Worm (Caenorhabditis elegans) whole organism, L1 larva: ENCODE measurements around the gene nphp-4.

Source experiments
- C34B4.2 ChIP-seq: sonication (generic microtip); optimal IDR thresholded peaks from 2 replicates; lab custom pipeline; 2017; ENCODE audit warnings: mild to moderate bottlenecking, missing genetic modification characterization, missing compliant biosample characterization
- Y116A8C.19 ChIP-seq: sonication (generic microtip); optimal IDR thresholded peaks from 2 replicates; lab custom pipeline; 2016; ENCODE audit warnings: missing compliant biosample characterization, missing genetic modification characterization, borderline replicate concordance
- ceh-82 ChIP-seq, 3 experiments: fragments of 150-350 bp in 1 of 3; sonication (generic microtip) in 2 of 3; optimal IDR thresholded peaks; 2 replicates each; lab custom pipeline; 2014 to 2017; ENCODE audit warnings: missing biosample characterization in 3 of 3, missing genetic modification characterization in 3 of 3
- fkh-10 ChIP-seq: sonication (generic microtip); optimal IDR thresholded peaks from 2 replicates; lab custom pipeline; 2017; ENCODE audit warnings: missing biosample characterization, missing genetic modification reagents, missing genetic modification characterization
- hlh-17 ChIP-seq: fragments of 200-800 bp; sonication (Bioruptor generic); optimal IDR thresholded peaks from 2 replicates; lab custom pipeline; 2018; ENCODE audit warnings: missing genetic modification characterization, mild to moderate bottlenecking, missing compliant biosample characterization, moderate library complexity, borderline replicate concordance
- lin-39 ChIP-seq: fragments of 150-350 bp; optimal IDR thresholded peaks from 2 replicates; lab custom pipeline; 2014; ENCODE audit warnings: missing biosample characterization, missing genetic modification reagents, missing genetic modification characterization
- nhr-11 ChIP-seq: fragments of 150-350 bp; optimal IDR thresholded peaks from 2 replicates; lab custom pipeline; 2014; ENCODE audit warnings: missing biosample characterization, missing genetic modification characterization
- nhr-28 ChIP-seq: fragments of 150-350 bp; optimal IDR thresholded peaks from 2 replicates; lab custom pipeline; 2014; ENCODE audit warnings: missing biosample characterization, missing genetic modification characterization
- nhr-77 ChIP-seq: fragments of 150-350 bp; optimal IDR thresholded peaks from 2 replicates; lab custom pipeline; 2014; ENCODE audit warnings: missing biosample characterization, missing genetic modification characterization
- tbx-2 ChIP-seq: sonication (generic microtip); optimal IDR thresholded peaks from 2 replicates; lab custom pipeline; 2016; ENCODE audit warnings: missing genetic modification characterization, missing compliant biosample characterization
- ztf-11 ChIP-seq, 2 experiments: sonication (generic microtip); optimal IDR thresholded peaks; 2 replicates each; lab custom pipeline; 2016 to 2017; ENCODE audit warnings: missing genetic modification characterization in 2 of 2, missing biosample characterization in 1 of 2, missing compliant biosample characterization in 1 of 2

DNA sequence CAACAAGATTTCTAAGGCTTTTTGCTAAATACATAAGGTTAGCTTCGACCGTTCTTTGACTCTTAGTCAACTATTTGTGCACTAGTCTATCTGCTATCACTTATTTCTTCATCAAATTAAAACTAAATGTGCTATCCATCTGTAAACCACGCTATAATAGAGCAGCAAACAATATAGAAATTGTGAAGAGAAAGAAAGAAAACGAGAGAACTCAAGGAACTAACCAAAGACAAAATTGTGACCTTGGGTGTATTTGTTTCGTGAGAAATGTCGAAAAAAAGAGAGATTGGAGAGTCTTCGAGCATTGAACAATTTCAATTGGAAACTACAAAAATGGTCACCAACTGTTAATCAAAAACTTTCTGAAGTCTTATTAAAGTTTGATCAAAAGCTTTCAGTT, 41.6 kb upstream of the nphp-4 start:
- no peak for TF ChIP-seq fkh-10 (GFP tag; lab: Kevin White, UChicago)
- TF ChIP-seq nhr-11 (tag; lab: Kevin White, UChicago): no peak
- peak; percentile 2 for TF ChIP-seq nhr-77
- no peak for TF ChIP-seq hlh-17
- TF ChIP-seq lin-39 (tag; lab: Kevin White, UChicago): no peak
- no peak for TF ChIP-seq C34B4.2 (tag; lab: Kevin White, UChicago)
- TF ChIP-seq tbx-2 (tag; lab: Kevin White, UChicago): peak; percentile 48
- no peak for TF ChIP-seq nhr-28 (tag; lab: Kevin White, UChicago)
- TF ChIP-seq ztf-11 (tag; optimal IDR thresholded peaks at IDR 0.05; lab: Kevin White, UChicago): no peak
- TF ChIP-seq Y116A8C.19 (tag; lab: Kevin White, UChicago): no peak
- no peak for TF ChIP-seq ceh-82 (tag; optimal IDR thresholded peaks at IDR 0.05; lab: Kevin White, UChicago)
